Fruit fly (Drosophila melanogaster) whole organism, embryonic: ENCODE data around the gene CG15395.

Experiments
- C15 ChIP-seq: fragments of 200-800 bp; sonication (Bioruptor generic); IDR thresholded peaks from 3 replicates; pipeline ENCODE4 v1.3.6; 2022; ENCODE audit warnings: missing biosample characterization, missing genetic modification characterization
- CG10366 ChIP-seq: fragments of 200-800 bp; sonication (Bioruptor generic); IDR thresholded peaks from 2 replicates; pipeline ENCODE4 v1.3.6; 2022; ENCODE audit warnings: missing biosample characterization, missing genetic modification characterization
- CG10565 ChIP-seq: fragments of 200-800 bp; sonication (Bioruptor generic); optimal IDR thresholded peaks from 3 replicates; lab custom pipeline; 2016; ENCODE audit warnings: missing biosample characterization, mild to moderate bottlenecking, missing genetic modification characterization
- CG11398 ChIP-seq: fragments of 200-800 bp; sonication (Bioruptor generic); optimal IDR thresholded peaks from 2 replicates; lab custom pipeline; 2016; ENCODE audit warnings: missing biosample characterization, missing genetic modification characterization
- CG13775 ChIP-seq: fragments of 200-800 bp; sonication (Bioruptor generic); optimal IDR thresholded peaks from 3 replicates; lab custom pipeline; 2017; ENCODE audit warnings: missing biosample characterization, mild to moderate bottlenecking, missing genetic modification characterization
- CG14710 ChIP-seq: fragments of 200-800 bp; sonication (Bioruptor generic); optimal IDR thresholded peaks from 3 replicates; lab custom pipeline; 2019; ENCODE audit warnings: missing biosample characterization, mild to moderate bottlenecking, missing genetic modification characterization, moderate library complexity
- CG15601 ChIP-seq: fragments of 200-800 bp; sonication (Bioruptor generic); optimal IDR thresholded peaks from 3 replicates; lab custom pipeline; 2019; ENCODE audit warnings: missing biosample characterization, mild to moderate bottlenecking, missing genetic modification characterization, moderate library complexity
- CG18011 ChIP-seq: fragments of 200-800 bp; sonication (Bioruptor generic); optimal IDR thresholded peaks from 2 replicates; lab custom pipeline; 2017; ENCODE audit warnings: missing biosample characterization, missing genetic modification characterization, mild to moderate bottlenecking, moderate library complexity, missing genotype
- CG30403 ChIP-seq: fragments of 200-800 bp; sonication (Bioruptor generic); optimal IDR thresholded peaks from 3 replicates; lab custom pipeline; 2016; ENCODE audit warnings: missing biosample characterization, missing genetic modification characterization
- CG33213 ChIP-seq: fragments of 200-800 bp; sonication (Bioruptor generic); optimal IDR thresholded peaks from 3 replicates; lab custom pipeline; 2016; ENCODE audit warnings: missing biosample characterization, missing genetic modification characterization
- CG3407 ChIP-seq: fragments of 200-800 bp; sonication (Bioruptor generic); optimal IDR thresholded peaks from 2 replicates; lab custom pipeline; 2018; ENCODE audit warnings: missing biosample characterization, mild to moderate bottlenecking, missing genetic modification characterization
- CG3838 ChIP-seq: fragments of 200-800 bp; sonication (Bioruptor generic); optimal IDR thresholded peaks from 3 replicates; lab custom pipeline; 2016; ENCODE audit warnings: missing biosample characterization, missing genetic modification characterization
- CG4282 ChIP-seq: fragments of 200-800 bp; sonication (Bioruptor generic); optimal IDR thresholded peaks from 2 replicates; lab custom pipeline; 2016; ENCODE audit warnings: missing biosample characterization, missing genetic modification characterization
- CG4617 ChIP-seq: fragments of 200-800 bp; sonication (Bioruptor generic); optimal IDR thresholded peaks from 3 replicates; lab custom pipeline; 2016; ENCODE audit warnings: missing biosample characterization, missing genetic modification characterization, borderline replicate concordance
- CG7372 ChIP-seq: fragments of 200-800 bp; sonication (Bioruptor generic); IDR thresholded peaks from 2 replicates; pipeline ENCODE4 v1.3.6; 2022; ENCODE audit warnings: missing biosample characterization, missing genetic modification characterization
- CG7928 ChIP-seq: fragments of 200-800 bp; sonication (Bioruptor generic); optimal IDR thresholded peaks from 2 replicates; lab custom pipeline; 2017; ENCODE audit warnings: missing biosample characterization, mild to moderate bottlenecking, missing genetic modification characterization
- CG8765 ChIP-seq: fragments of 200-800 bp; sonication (Bioruptor generic); IDR thresholded peaks from 2 replicates; pipeline ENCODE4 v1.3.6; 2022; ENCODE audit warnings: missing biosample characterization, missing genetic modification characterization
- CG8924 ChIP-seq: fragments of 200-800 bp; optimal IDR thresholded peaks from 3 replicates; lab custom pipeline; 2019; ENCODE audit warnings: missing biosample characterization, mild to moderate bottlenecking, missing genetic modification characterization, moderate library complexity
- CG8944 ChIP-seq: fragments of 200-800 bp; sonication (Bioruptor generic); optimal IDR thresholded peaks from 3 replicates; lab custom pipeline; 2016; ENCODE audit warnings: missing biosample characterization, missing genetic modification characterization
- CG9609 ChIP-seq: fragments of 200-800 bp; sonication (Bioruptor generic); optimal IDR thresholded peaks from 3 replicates; lab custom pipeline; 2016; ENCODE audit warnings: missing biosample characterization, missing genetic modification characterization
- CoRest ChIP-seq: fragments of 200-800 bp; sonication (Bioruptor generic); optimal IDR thresholded peaks from 3 replicates; lab custom pipeline; 2018; ENCODE audit warnings: missing biosample characterization, mild to moderate bottlenecking, missing genetic modification characterization, moderate library complexity
- Dek ChIP-seq: fragments of 200-800 bp; sonication (Bioruptor generic); optimal IDR thresholded peaks from 3 replicates; lab custom pipeline; 2019; ENCODE audit warnings: missing biosample characterization, mild to moderate bottlenecking, missing genetic modification characterization, moderate library complexity
- Dll ChIP-seq: fragments of 200-800 bp; sonication (Bioruptor generic); IDR thresholded peaks from 4 replicates; pipeline ENCODE4 v1.3.6; 2022; ENCODE audit warnings: missing biosample characterization, missing genetic modification characterization; ENCODE audit not compliant: partially characterized antibody
- Doc2 ChIP-seq: fragments of 200-800 bp; sonication (Bioruptor generic); IDR thresholded peaks from 2 replicates; pipeline ENCODE4 v1.3.6; 2022; ENCODE audit warnings: missing biosample characterization, missing genetic modification characterization
- HLHmδ ChIP-seq: fragments of 200-800 bp; sonication (Bioruptor generic); optimal IDR thresholded peaks from 2 replicates; lab custom pipeline; 2018; ENCODE audit warnings: missing biosample characterization, mild to moderate bottlenecking, missing genetic modification characterization, moderate library complexity
- MBD-R2 ChIP-seq: fragments of 200-800 bp; sonication (Bioruptor generic); IDR thresholded peaks from 2 replicates; pipeline ENCODE4 v1.3.6; 2022; ENCODE audit warnings: missing biosample characterization, missing genetic modification characterization
- MTF-1 ChIP-seq: fragments of 200-800 bp; sonication (Bioruptor generic); optimal IDR thresholded peaks from 2 replicates; lab custom pipeline; 2018; ENCODE audit warnings: missing biosample characterization, mild to moderate bottlenecking, missing genetic modification characterization, borderline replicate concordance
- Max ChIP-seq: fragments of 200-800 bp; sonication (Bioruptor generic); optimal IDR thresholded peaks from 2 replicates; lab custom pipeline; 2016; ENCODE audit warnings: missing biosample characterization, mild to moderate bottlenecking, missing genetic modification characterization
- Med ChIP-seq: fragments of 200-800 bp; sonication (Bioruptor generic); peaks from one replicate; lab custom pipeline; 2016; ENCODE audit warnings: missing biosample characterization, missing genetic modification characterization, mild to moderate bottlenecking, inconsistent platforms, moderate library complexity
- Opbp ChIP-seq: fragments of 200-800 bp; sonication (Bioruptor generic); IDR thresholded peaks from 3 replicates; pipeline ENCODE4 v1.3.6; 2022; ENCODE audit warnings: missing biosample characterization, missing genetic modification characterization; ENCODE audit not compliant: partially characterized antibody
- Stat92E ChIP-seq, 3 experiments: fragments of >200 bp in 2 of 3; fragments of 200-800 bp in 1 of 3; sonication (Bioruptor generic) in 1 of 3; optimal IDR thresholded peaks; 2 replicates each; lab custom pipeline; 2017 to 2019; ENCODE audit warnings: missing biosample characterization in 3 of 3, missing genetic modification characterization in 3 of 3, mild to moderate bottlenecking in 1 of 3, moderate library complexity in 1 of 3
- amos ChIP-seq: fragments of 200-800 bp; sonication (Bioruptor generic); IDR thresholded peaks from 2 replicates; pipeline ENCODE4 v1.3.6; 2022; ENCODE audit warnings: missing biosample characterization, missing genetic modification characterization; ENCODE audit not compliant: partially characterized antibody
- cad ChIP-seq: fragments of >200 bp; optimal IDR thresholded peaks from 2 replicates; lab custom pipeline; 2017; ENCODE audit warnings: missing biosample characterization, missing genetic modification characterization
- dan ChIP-seq: fragments of 200-800 bp; sonication (Bioruptor generic); IDR thresholded peaks from 2 replicates; pipeline ENCODE4 v1.3.6; 2022; ENCODE audit warnings: missing biosample characterization, missing genetic modification characterization
- dati ChIP-seq: fragments of 200-800 bp; sonication (Bioruptor generic); IDR thresholded peaks from 2 replicates; pipeline ENCODE4 v1.3.6; 2022; ENCODE audit warnings: missing biosample characterization, missing genetic modification characterization
- dmrt99B ChIP-seq: fragments of 200-800 bp; sonication (Bioruptor generic); optimal IDR thresholded peaks from 2 replicates; lab custom pipeline; 2018; ENCODE audit warnings: missing biosample characterization, mild to moderate bottlenecking, missing genetic modification characterization, moderate library complexity
- gcm2 ChIP-seq: fragments of 200-800 bp; sonication (Bioruptor generic); optimal IDR thresholded peaks from 2 replicates; lab custom pipeline; 2016; ENCODE audit warnings: missing biosample characterization, missing genetic modification characterization
- ham ChIP-seq: fragments of 200-800 bp; sonication (Bioruptor generic); IDR thresholded peaks from 2 replicates; pipeline ENCODE4 v1.3.6; 2022; ENCODE audit warnings: missing biosample characterization, missing genetic modification characterization
- jigr1 ChIP-seq: fragments of 200-800 bp; sonication (Bioruptor generic); IDR thresholded peaks from 3 replicates; pipeline ENCODE4 v1.3.6; 2022; ENCODE audit warnings: missing biosample characterization, missing genetic modification characterization
- nerfin-1 ChIP-seq: fragments of 200-800 bp; sonication (Bioruptor generic); optimal IDR thresholded peaks from 3 replicates; lab custom pipeline; 2019; ENCODE audit warnings: missing biosample characterization, mild to moderate bottlenecking, missing genetic modification characterization, moderate library complexity
- nerfin-2 ChIP-seq: fragments of 200-800 bp; sonication (Bioruptor generic); IDR thresholded peaks from 2 replicates; pipeline ENCODE4 v1.3.6; 2022; ENCODE audit warnings: missing biosample characterization, missing genetic modification characterization; ENCODE audit not compliant: partially characterized antibody
- org-1 ChIP-seq: fragments of 200-800 bp; sonication (Bioruptor generic); optimal IDR thresholded peaks from 2 replicates; lab custom pipeline; 2017; ENCODE audit warnings: missing biosample characterization, missing genetic modification characterization
- peb ChIP-seq: fragments of 200-800 bp; sonication (Bioruptor generic); IDR thresholded peaks from 2 replicates; pipeline ENCODE4 v1.3.6; 2022; ENCODE audit warnings: missing biosample characterization, missing genetic modification characterization
- sc ChIP-seq, 3 experiments: fragments of >200 bp in 2 of 3; fragments of 200-800 bp in 1 of 3; sonication (Bioruptor generic) in 1 of 3; optimal IDR thresholded peaks; 2 replicates in 2 of 3; 3 replicates in 1 of 3; lab custom pipeline; 2017; ENCODE audit warnings: mild to moderate bottlenecking in 1 of 3, missing biosample characterization in 1 of 3, missing genetic modification characterization in 1 of 3, missing genetic modification reagents in 1 of 3
- sim ChIP-seq: fragments of 200-800 bp; sonication (Bioruptor generic); IDR thresholded peaks from 2 replicates; pipeline ENCODE4 v1.3.6; 2022; ENCODE audit warnings: missing biosample characterization, missing genetic modification characterization
- sisA ChIP-seq: fragments of 200-800 bp; sonication (Bioruptor generic); IDR thresholded peaks from 2 replicates; pipeline ENCODE4 v1.3.6; 2022; ENCODE audit warnings: missing biosample characterization, missing genetic modification characterization
- so ChIP-seq: fragments of 200-800 bp; sonication (Bioruptor generic); IDR thresholded peaks from 3 replicates; pipeline ENCODE4 v1.3.6; 2022; ENCODE audit warnings: missing biosample characterization, missing genetic modification characterization
- tio ChIP-seq: fragments of 200-800 bp; sonication (Bioruptor generic); optimal IDR thresholded peaks from 2 replicates; lab custom pipeline; 2017; ENCODE audit warnings: missing biosample characterization, missing genetic modification characterization, inconsistent platforms
- usp ChIP-seq: fragments of >200 bp; optimal IDR thresholded peaks from 2 replicates; lab custom pipeline; 2017; ENCODE audit warnings: missing biosample characterization, missing genetic modification characterization
- wdn ChIP-seq: fragments of 200-800 bp; sonication (Bioruptor generic); IDR thresholded peaks from 2 replicates; pipeline ENCODE4 v1.3.6; 2022; ENCODE audit warnings: missing biosample characterization, missing genetic modification characterization

CG15395 gene

dm6 chr2L:2579669-2580351, 30.0 kb upstream of the CG15395 start, which contains the start of the genes ND-B17.2 and Arpc5 (continued):
- TF ChIP-seq CG18011 (peak; percentile 26), CG8924 (tag; lab: Kevin White, UChicago) (no peak), CG8765 (GFP tag; lab: Robert Waterston, UW) (no peak), wdn (GFP tag; lab: Robert Waterston, UW) (no peak), gcm2 (GFP tag; lab: Kevin White, UChicago) (no peak), CG8944 (no peak), CoRest (peak; percentile 42), sc (optimal IDR thresholded peaks at IDR 0.05; lab: Kevin White, UChicago) (no peak), sc (GFP tag; optimal IDR thresholded peaks at IDR 0.05; lab: Kevin White, UChicago) (no peak), dmrt99B (tag; lab: Kevin White, UChicago) (no peak), CG7928 (GFP tag; lab: Kevin White, UChicago) (no peak), Opbp (GFP tag; lab: Robert Waterston, UW) (no peak), CG9609 (GFP tag; lab: Kevin White, UChicago) (no peak), tio (no peak), HLHmδ (GFP tag; lab: Kevin White, UChicago) (no peak), usp (GFP tag; lab: Kevin White, UChicago) (no peak), Stat92E (GFP tag; optimal IDR thresholded peaks at IDR 0.05; lab: Kevin White, UChicago) (peak in 1 of 3 experiments; percentile 22), dati (GFP tag; lab: Robert Waterston, UW) (no peak), Dek (tag; lab: Kevin White, UChicago) (no peak), CG33213 (GFP tag; lab: Kevin White, UChicago) (no peak), CG11398 (GFP tag; lab: Kevin White, UChicago) (no peak), amos (GFP tag; lab: Robert Waterston, UW) (no peak), CG3407 (GFP tag; lab: Kevin White, UChicago) (no peak), dan (GFP tag; lab: Robert Waterston, UW) (no peak), so (GFP tag; lab: Robert Waterston, UW) (no peak), nerfin-2 (no peak), Med (GFP tag; lab: Kevin White, UChicago) (peak; percentile 85), ham (GFP tag; lab: Robert Waterston, UW) (no peak), sisA (GFP tag; lab: Robert Waterston, UW) (no peak), sim (GFP tag; lab: Robert Waterston, UW) (no peak), Doc2 (GFP tag; lab: Robert Waterston, UW) (no peak), cad (GFP tag; lab: Kevin White, UChicago) (no peak), nerfin-1 (tag; lab: Kevin White, UChicago) (peak; percentile 42), CG14710 (tag; lab: Kevin White, UChicago) (peak; percentile 61), jigr1 (no peak), CG15601 (tag; lab: Kevin White, UChicago) (no peak), MBD-R2 (GFP tag; lab: Robert Waterston, UW) (peak; percentile 89), CG13775 (GFP tag; lab: Kevin White, UChicago) (peak; percentile 29), peb (no peak), CG30403 (peak; percentile 19), Max (GFP tag; lab: Kevin White, UChicago) (no peak), CG10565 (GFP tag; lab: Kevin White, UChicago) (no peak), CG7372 (GFP tag; lab: Robert Waterston, UW) (no peak), MTF-1 (GFP tag; lab: Kevin White, UChicago) (no peak), org-1 (GFP tag; lab: Kevin White, UChicago) (no peak), CG4282 (no peak), CG3838 (GFP tag; lab: Kevin White, UChicago) (no peak), CG4617 (GFP tag; lab: Kevin White, UChicago) (peak; percentile 78), CG10366 (no peak), Dll (GFP tag; lab: Robert Waterston, UW) (no peak), C15 (GFP tag; lab: Robert Waterston, UW) (no peak)
